Worm (Caenorhabditis elegans) whole organism, L3 larva: ENCODE data around the gene T26C5.4.

Experiments used
- ama-1 ChIP-seq: fragments of 150-350 bp; optimal IDR thresholded peaks from 2 replicates; lab custom pipeline; 2018
- ceh-82 ChIP-seq: fragments of 150-350 bp; optimal IDR thresholded peaks from 2 replicates; lab custom pipeline; 2014; ENCODE audit warnings: missing biosample characterization, missing genetic modification characterization
- egl-5 ChIP-seq: fragments of 150-350 bp; optimal IDR thresholded peaks from 2 replicates; lab custom pipeline; 2017; ENCODE audit warnings: missing biosample characterization, missing genetic modification reagents, missing genetic modification characterization, inconsistent platforms
- elt-1 ChIP-seq: fragments of 150-350 bp; optimal IDR thresholded peaks from 2 replicates; lab custom pipeline; 2014; ENCODE audit warnings: missing biosample characterization, missing genetic modification characterization
- elt-3 ChIP-seq, 3 experiments: fragments of 150-350 bp in 1 of 3; sonication (generic microtip) in 2 of 3; optimal IDR thresholded peaks; 2 replicates in 2 of 3; 4 replicates in 1 of 3; lab custom pipeline; 2014 to 2017; ENCODE audit warnings: missing biosample characterization in 3 of 3, missing genetic modification characterization in 3 of 3
- jun-1 ChIP-seq: fragments of 150-350 bp; optimal IDR thresholded peaks from 2 replicates; lab custom pipeline; 2014; ENCODE audit warnings: missing biosample characterization, missing genetic modification reagents, missing genetic modification characterization
- lin-15B ChIP-seq: fragments of 150-350 bp; optimal IDR thresholded peaks from 2 replicates; lab custom pipeline; 2014; ENCODE audit warnings: missing biosample characterization, missing genetic modification characterization
- lsy-12 ChIP-seq: sonication (generic microtip); optimal IDR thresholded peaks from 2 replicates; lab custom pipeline; 2016; ENCODE audit warnings: mild to moderate bottlenecking, missing genetic modification characterization, missing compliant biosample characterization
- nfya-1 ChIP-seq: sonication (generic microtip); optimal IDR thresholded peaks from 2 replicates; lab custom pipeline; 2017; ENCODE audit warnings: missing genetic modification characterization, mild to moderate bottlenecking, missing compliant biosample characterization, antibody characterized with exemption, moderate library complexity; ENCODE audit not compliant: insufficient read depth
- nhr-12 ChIP-seq: fragments of 150-350 bp; optimal IDR thresholded peaks from 2 replicates; lab custom pipeline; 2014; ENCODE audit warnings: missing biosample characterization, missing genetic modification characterization
- nhr-237 ChIP-seq: fragments of 150-350 bp; optimal IDR thresholded peaks from 2 replicates; lab custom pipeline; 2014; ENCODE audit warnings: missing biosample characterization, missing genetic modification characterization
- nhr-77 ChIP-seq: fragments of 150-350 bp; optimal IDR thresholded peaks from 2 replicates; lab custom pipeline; 2014; ENCODE audit warnings: missing biosample characterization, missing genetic modification characterization
- sea-2 ChIP-seq: fragments of 150-350 bp; sonication (generic microtip); optimal IDR thresholded peaks from 4 replicates; lab custom pipeline; 2014; ENCODE audit warnings: missing biosample characterization, missing genetic modification reagents, missing genetic modification characterization
- ztf-11 ChIP-seq: fragments of 150-350 bp; optimal IDR thresholded peaks from 2 replicates; lab custom pipeline; 2014; ENCODE audit warnings: missing biosample characterization, missing genetic modification characterization

DNA sequence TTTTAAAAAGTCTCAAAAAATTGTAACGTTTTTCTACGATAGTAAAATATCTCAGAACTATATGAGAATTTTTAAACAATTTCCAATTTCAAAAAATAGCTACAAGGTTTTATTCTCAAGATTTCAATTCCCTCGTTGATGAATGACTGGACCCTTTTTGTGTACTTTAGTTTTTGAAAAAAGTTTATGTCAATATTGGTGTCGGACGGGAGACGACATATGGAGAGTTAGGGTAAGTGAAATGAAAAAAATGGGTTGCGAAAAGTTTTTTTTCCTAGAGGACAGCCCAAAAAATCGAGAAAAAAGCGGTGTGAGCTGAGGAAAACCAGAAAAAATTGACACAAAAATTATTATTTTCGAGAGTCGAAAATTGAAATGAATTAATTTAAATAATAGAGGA lies 30.5 kb upstream of the T26C5.4 start:
- no peak for TF ChIP-seq elt-3 (tag; optimal IDR thresholded peaks at IDR 0.05; lab: Kevin White, UChicago)
- TF ChIP-seq ceh-82 (tag; lab: Kevin White, UChicago) = no peak
- TF ChIP-seq nhr-77 (tag; lab: Kevin White, UChicago) = no peak
- no peak for TF ChIP-seq nhr-12 (tag; lab: Kevin White, UChicago)
- peak; percentile 41 for TF ChIP-seq ama-1
- no peak for TF ChIP-seq ztf-11 (tag; lab: Kevin White, UChicago)
- no peak for TF ChIP-seq sea-2 (GFP tag; lab: Kevin White, UChicago)
- no peak for TF ChIP-seq lsy-12 (tag; lab: Kevin White, UChicago)
- no peak for TF ChIP-seq elt-1 (tag; lab: Kevin White, UChicago)
- TF ChIP-seq lin-15B = no peak
- TF ChIP-seq jun-1 (tag; lab: Kevin White, UChicago) = no peak
- no peak for TF ChIP-seq egl-5 (tag; lab: Kevin White, UChicago)
- no peak for TF ChIP-seq nfya-1
- TF ChIP-seq nhr-237 (tag; lab: Kevin White, UChicago) = no peak
